Fruit fly (Drosophila melanogaster) whole organism, prepupa: ENCODE data around the gene CG8814.

Experiments
- Blimp-1 ChIP-seq: fragments of 200-800 bp; sonication (Bioruptor generic); optimal IDR thresholded peaks from 3 replicates; lab custom pipeline; 2017; ENCODE audit warnings: missing biosample characterization, missing genetic modification characterization, mild to moderate bottlenecking, moderate library complexity, missing genetic modification reagents
- CG11294 ChIP-seq: fragments of 200-800 bp; sonication (Bioruptor generic); IDR thresholded peaks from 2 replicates; pipeline ENCODE4 v1.3.6; 2022; ENCODE audit warnings: missing biosample characterization, missing genetic modification characterization
- CG16779 ChIP-seq: fragments of 200-800 bp; sonication (Bioruptor generic); optimal IDR thresholded peaks from 3 replicates; lab custom pipeline; 2017; ENCODE audit warnings: missing biosample characterization, mild to moderate bottlenecking, missing genetic modification characterization
- CG31627 ChIP-seq: fragments of 200-800 bp; sonication (Bioruptor generic); optimal IDR thresholded peaks from 3 replicates; lab custom pipeline; 2016; ENCODE audit warnings: missing biosample characterization, missing genetic modification characterization
- CG4318 ChIP-seq: fragments of 200-800 bp; sonication (Bioruptor generic); optimal IDR thresholded peaks from 3 replicates; lab custom pipeline; 2017; ENCODE audit warnings: missing biosample characterization, mild to moderate bottlenecking, missing genetic modification characterization
- CG6276 ChIP-seq: fragments of 200-800 bp; sonication (Bioruptor generic); optimal IDR thresholded peaks from 2 replicates; lab custom pipeline; 2017; ENCODE audit warnings: missing biosample characterization, mild to moderate bottlenecking, missing genetic modification characterization
- Eip75B ChIP-seq: fragments of 200-800 bp; sonication (Bioruptor generic); optimal IDR thresholded peaks from 3 replicates; lab custom pipeline; 2016; ENCODE audit warnings: missing biosample characterization, missing genetic modification characterization
- Eip93F ChIP-seq: fragments of 200-800 bp; sonication (Bioruptor generic); optimal IDR thresholded peaks from 2 replicates; lab custom pipeline; 2016; ENCODE audit warnings: missing biosample characterization, mild to moderate bottlenecking, missing genetic modification characterization
- Ets21C ChIP-seq: fragments of 200-800 bp; sonication (Bioruptor generic); optimal IDR thresholded peaks from 3 replicates; lab custom pipeline; 2016; ENCODE audit warnings: missing biosample characterization, missing genetic modification characterization
- Gug ChIP-seq: fragments of 200-800 bp; sonication (Bioruptor generic); IDR thresholded peaks from 2 replicates; pipeline ENCODE4 v1.3.6; 2022; ENCODE audit warnings: missing biosample characterization, missing genetic modification characterization
- Hr4 ChIP-seq: fragments of 200-800 bp; sonication (Bioruptor generic); optimal IDR thresholded peaks from 3 replicates; lab custom pipeline; 2016; ENCODE audit warnings: missing biosample characterization, missing genetic modification characterization
- Met ChIP-seq: fragments of 200-800 bp; sonication (Bioruptor generic); optimal IDR thresholded peaks from 3 replicates; lab custom pipeline; 2016; ENCODE audit warnings: missing biosample characterization, missing genetic modification characterization
- Smox ChIP-seq: fragments of 200-800 bp; sonication (Bioruptor generic); optimal IDR thresholded peaks from 3 replicates; lab custom pipeline; 2016; ENCODE audit warnings: missing biosample characterization, missing genetic modification characterization
- Sox15 ChIP-seq: fragments of 200-800 bp; sonication (Bioruptor generic); optimal IDR thresholded peaks from 3 replicates; lab custom pipeline; 2016; ENCODE audit warnings: missing biosample characterization, missing genetic modification characterization
- achi ChIP-seq: fragments of 200-800 bp; sonication (Bioruptor generic); optimal IDR thresholded peaks from 3 replicates; lab custom pipeline; 2016; ENCODE audit warnings: missing biosample characterization, missing genetic modification characterization
- eg ChIP-seq: fragments of 200-800 bp; sonication (Bioruptor generic); IDR thresholded peaks from 3 replicates; pipeline ENCODE4 v1.3.6; 2022; ENCODE audit warnings: missing biosample characterization, missing genetic modification characterization
- esn ChIP-seq: fragments of 200-800 bp; sonication (Bioruptor generic); optimal IDR thresholded peaks from 2 replicates; lab custom pipeline; 2016; ENCODE audit warnings: missing biosample characterization, mild to moderate bottlenecking, missing genetic modification characterization, moderate library complexity
- fkh ChIP-seq: fragments of 200-800 bp; sonication (Bioruptor generic); optimal IDR thresholded peaks from 3 replicates; lab custom pipeline; 2017; ENCODE audit warnings: missing biosample characterization, mild to moderate bottlenecking, missing genetic modification characterization, moderate library complexity
- salr ChIP-seq, 2 experiments: fragments of 200-800 bp; sonication (Bioruptor generic); optimal IDR thresholded peaks; 3 replicates each; lab custom pipeline; 2016 to 2018; ENCODE audit warnings: missing biosample characterization in 2 of 2, missing genetic modification characterization in 2 of 2, mild to moderate bottlenecking in 1 of 2
- ss ChIP-seq, 2 experiments: fragments of 200-800 bp; sonication (Bioruptor generic); optimal IDR thresholded peaks; 2 replicates in 1 of 2; 3 replicates in 1 of 2; lab custom pipeline; 2017 to 2018; ENCODE audit warnings: mild to moderate bottlenecking in 2 of 2, missing biosample characterization in 2 of 2, missing genetic modification characterization in 2 of 2, moderate library complexity in 1 of 2
- topi ChIP-seq: fragments of 200-800 bp; sonication (Bioruptor generic); optimal IDR thresholded peaks from 3 replicates; lab custom pipeline; 2016; ENCODE audit warnings: missing biosample characterization, missing genetic modification characterization

CG8814 gene

DNA sequence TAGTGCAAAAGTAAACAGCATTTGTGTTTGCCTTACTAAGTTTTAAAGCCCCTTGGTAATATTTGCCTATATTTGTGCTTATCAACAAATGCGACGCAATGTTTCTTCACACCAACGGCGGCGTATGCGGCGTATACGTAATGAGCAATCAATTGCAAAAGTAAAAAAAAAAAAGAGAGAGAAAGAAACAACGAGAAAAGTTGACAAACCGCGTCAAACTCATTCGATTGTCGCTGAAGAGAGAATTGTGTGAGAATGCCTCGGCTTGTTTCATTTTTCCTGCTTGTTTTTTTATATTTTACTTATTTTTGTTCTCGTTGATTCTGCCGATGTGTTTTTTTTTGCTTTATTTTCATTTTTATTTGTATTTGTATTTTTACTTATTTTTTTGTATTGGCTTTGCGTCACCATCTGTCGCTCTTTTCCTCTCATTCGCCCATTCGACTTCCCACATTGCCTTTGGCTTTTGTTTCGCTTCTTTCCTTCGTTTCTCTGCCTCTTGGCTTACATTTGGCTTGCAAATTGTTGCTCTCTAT lies 49.6 kb downstream of the CG8814 start (continued):
- TF ChIP-seq esn (GFP tag; lab: Kevin White, UChicago) (peak; percentile 69), Hr4 (GFP tag; lab: Kevin White, UChicago) (peak; percentile 63), Ets21C (GFP tag; lab: Kevin White, UChicago) (peak; percentile 5), eg (peak; percentile 99), salr (GFP tag; optimal IDR thresholded peaks at IDR 0.05; lab: Kevin White, UChicago) (peak; percentile 72 to 93), CG31627 (GFP tag; lab: Kevin White, UChicago) (no peak), topi (peak; percentile 69), CG16779 (tag; lab: Kevin White, UChicago) (peak; percentile 98), achi (GFP tag; lab: Kevin White, UChicago) (peak; percentile 84), Blimp-1 (GFP tag; lab: Kevin White, UChicago) (peak; percentile 10), Eip75B (GFP tag; lab: Kevin White, UChicago) (peak; percentile 84), Gug (GFP tag; lab: Robert Waterston, UW) (peak; percentile 85), Eip93F (GFP tag; lab: Kevin White, UChicago) (peak; percentile 84), CG4318 (GFP tag; lab: Kevin White, UChicago) (no peak), Sox15 (GFP tag; lab: Kevin White, UChicago) (no peak), CG6276 (GFP tag; lab: Kevin White, UChicago) (peak; percentile 98), Smox (GFP tag; lab: Kevin White, UChicago) (peak; percentile 50), ss (GFP tag; optimal IDR thresholded peaks at IDR 0.05; lab: Kevin White, UChicago) (peak; percentile 98 to 99), fkh (GFP tag; lab: Kevin White, UChicago) (peak; percentile 21), Met (GFP tag; lab: Kevin White, UChicago) (peak; percentile 59), CG11294 (peak; percentile 62; the same call in 1 of the 2 replicates)
